Worm (Caenorhabditis elegans): Measurements from ENCODE around the gene nhr-10.

DNA sequence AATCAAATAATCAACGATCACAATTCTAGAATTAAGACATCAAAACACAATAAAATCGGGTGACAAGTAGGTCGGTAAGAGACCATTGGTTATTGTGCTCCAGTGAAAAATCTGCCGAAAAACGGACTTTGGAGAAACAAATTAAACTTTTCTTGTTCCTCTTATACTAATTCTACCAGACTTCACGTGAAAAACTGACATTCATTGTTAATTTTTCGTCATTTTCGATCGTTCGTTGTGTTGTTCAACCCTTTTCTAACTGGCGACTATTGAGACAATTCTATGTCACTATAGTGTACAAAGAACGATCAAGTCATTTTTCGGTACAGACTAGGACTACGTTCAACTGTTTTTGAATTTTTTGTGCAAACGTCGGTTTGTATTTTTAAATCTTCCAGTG is 5.2 kb upstream of the nhr-10 start:
- TF ChIP-seq mep-1 (tag; optimal IDR thresholded peaks at IDR 0.05), result no peak
- TF ChIP-seq elt-1 (tag; optimal IDR thresholded peaks at IDR 0.05; ENCODE audit: borderline replicate concordance, insufficient read depth), result no peak
- no peak for TF ChIP-seq elt-3 (tag; optimal IDR thresholded peaks at IDR 0.05)
- no peak for TF ChIP-seq unc-62 (GFP tag; optimal IDR thresholded peaks at IDR 0.05)
- TF ChIP-seq ceh-83 (GFP tag; optimal IDR thresholded peaks at IDR 0.05), result no peak
- no peak for TF ChIP-seq nhr-237 (tag; optimal IDR thresholded peaks at IDR 0.05)
- no peak for TF ChIP-seq mab-5 (tag; optimal IDR thresholded peaks at IDR 0.05)
- TF ChIP-seq unc-39 (tag; optimal IDR thresholded peaks at IDR 0.05), result no peak
